Worm (Caenorhabditis elegans): ENCODE measurements around the gene rad-23.
A peak's percentile ranks its signal among the peaks of the same experiment; 100 is the strongest.

Gene rad-23

ce11 chrII:11635745-11636161 is 16.8 kb downstream of the rad-23 start (continued):
- 0 out of 2 replicates have a peak, but pooled peaks have one; percentile 6 for TF ChIP-seq ceh-20 (GFP tag; IDR thresholded peaks at IDR 0.05)
- TF ChIP-seq nhr-102 (tag; optimal IDR thresholded peaks at IDR 0.05), result peak; percentile 51
- no peak for TF ChIP-seq lin-39 (tag; optimal IDR thresholded peaks at IDR 0.05)
- TF ChIP-seq lsy-2 (tag; optimal IDR thresholded peaks at IDR 0.05), result peak; percentile 82 to 83
- TF ChIP-seq daf-16 (GFP tag; optimal IDR thresholded peaks at IDR 0.05), result peak in 1 of 2 experiments; percentile 48
- peak; percentile 76 for TF ChIP-seq daf-16 (tag; optimal IDR thresholded peaks at IDR 0.05)
- no peak for TF ChIP-seq ztf-11 (tag; optimal IDR thresholded peaks at IDR 0.05)
- peak; percentile 45; the same call in 1 of the 2 replicates for TF ChIP-seq lin-38 (GFP tag; IDR thresholded peaks at IDR 0.05)
- TF ChIP-seq snpc-4 (tag; optimal IDR thresholded peaks at IDR 0.05), result no peak
- TF ChIP-seq attf-4 (tag; optimal IDR thresholded peaks at IDR 0.05), result no peak
- TF ChIP-seq Y75B8A.6 (GFP tag; IDR thresholded peaks at IDR 0.05), result 0 out of 2 replicates have a peak, but pooled peaks have one; percentile 64
- TF ChIP-seq hmg-1.1 (GFP tag; IDR thresholded peaks at IDR 0.05), result peak; percentile 72
- peak; percentile 9 for TF ChIP-seq nhr-237 (tag; optimal IDR thresholded peaks at IDR 0.05)
- no peak for TF ChIP-seq daf-19 (GFP tag; conservative IDR thresholded peaks at IDR 0.05)
- TF ChIP-seq spr-3 (GFP tag; optimal IDR thresholded peaks at IDR 0.05), result no peak
- TF ChIP-seq nhr-28 (tag; optimal IDR thresholded peaks at IDR 0.05), result peak; percentile 83
- TF ChIP-seq madf-5 (GFP tag; IDR thresholded peaks at IDR 0.05), result no peak
- TF ChIP-seq F49E8.2 (tag; optimal IDR thresholded peaks at IDR 0.05; ENCODE audit: borderline replicate concordance), result no peak
- TF ChIP-seq nhr-42 (GFP tag; IDR thresholded peaks at IDR 0.05), result no peak
- TF ChIP-seq T20F7.1 (GFP tag; optimal IDR thresholded peaks at IDR 0.05), result no peak
- peak; percentile 32 for TF ChIP-seq dpl-1 (GFP tag; optimal IDR thresholded peaks at IDR 0.05)
- no peak for TF ChIP-seq ceh-62 (tag; optimal IDR thresholded peaks at IDR 0.05)
- no peak for TF ChIP-seq ceh-32 (tag; optimal IDR thresholded peaks at IDR 0.05; ENCODE audit: poor library complexity)
- no peak for TF ChIP-seq daf-8 (GFP tag; IDR thresholded peaks at IDR 0.05)
- peak; percentile 74; the same call in 1 of the 2 replicates for TF ChIP-seq pha-4 (GFP tag; IDR thresholded peaks at IDR 0.05)
- TF ChIP-seq pha-4 (tag; optimal IDR thresholded peaks at IDR 0.05), result peak; percentile 97
- peak; percentile 71; the same call in 1 of the 2 replicates for TF ChIP-seq egl-43 (GFP tag; IDR thresholded peaks at IDR 0.05)
- TF ChIP-seq unc-39 (tag; optimal IDR thresholded peaks at IDR 0.05), result no peak
- TF ChIP-seq daf-12 (tag; optimal IDR thresholded peaks at IDR 0.05), result no peak
- TF ChIP-seq ceh-82 (tag; optimal IDR thresholded peaks at IDR 0.05), result no peak
- peak; percentile 88 for TF ChIP-seq ama-1 (optimal IDR thresholded peaks at IDR 0.05)
- no peak for TF ChIP-seq unc-130 (GFP tag; optimal IDR thresholded peaks at IDR 0.05)
- TF ChIP-seq nhr-76 (tag; optimal IDR thresholded peaks at IDR 0.05), result no peak
- no peak for TF ChIP-seq sdz-12 (GFP tag; optimal IDR thresholded peaks at IDR 0.05)
- TF ChIP-seq lin-29 (GFP tag; IDR thresholded peaks at IDR 0.05), result no peak
- no peak for TF ChIP-seq Y105C5A.15 (GFP tag; IDR thresholded peaks at IDR 0.05)
- peak in 1 of 2 experiments; percentile 100 for TF ChIP-seq unc-62 (GFP tag; optimal IDR thresholded peaks at IDR 0.05 in 1 of 2)
- TF ChIP-seq unc-62 (tag; optimal IDR thresholded peaks at IDR 0.05), result no peak
- TF ChIP-seq Y5F2A.4 (GFP tag; optimal IDR thresholded peaks at IDR 0.05), result no peak
- no peak for TF ChIP-seq zip-2 (tag; optimal IDR thresholded peaks at IDR 0.05)
- TF ChIP-seq nhr-111 (GFP tag; optimal IDR thresholded peaks at IDR 0.05), result no peak
- no peak for TF ChIP-seq gei-8 (GFP tag; optimal IDR thresholded peaks at IDR 0.05)
- TF ChIP-seq spr-1 (tag; optimal IDR thresholded peaks at IDR 0.05), result peak; percentile 49
- peak; percentile 16 to 92 for TF ChIP-seq mdl-1 (tag; optimal IDR thresholded peaks at IDR 0.05)
- no peak for TF ChIP-seq R02D3.7 (tag; optimal IDR thresholded peaks at IDR 0.05)
- TF ChIP-seq F10B5.3 (tag; optimal IDR thresholded peaks at IDR 0.05), result no peak
- TF ChIP-seq nhr-11 (tag; optimal IDR thresholded peaks at IDR 0.05), result peak; percentile 86
- TF ChIP-seq fos-1 (tag; optimal IDR thresholded peaks at IDR 0.05), result peak; percentile 64
- TF ChIP-seq dve-1 (tag; optimal IDR thresholded peaks at IDR 0.05; ENCODE audit: insufficient read depth), result peak; percentile 89
- no peak for TF ChIP-seq ceh-44 (GFP tag; IDR thresholded peaks at IDR 0.05)
- TF ChIP-seq egl-27 (tag; optimal IDR thresholded peaks at IDR 0.05), result no peak
- TF ChIP-seq php-3 (GFP tag; IDR thresholded peaks at IDR 0.05), result 0 out of 2 replicates have a peak, but pooled peaks have one; percentile 45
- TF ChIP-seq snpc-1.2 (GFP tag; IDR thresholded peaks at IDR 0.05), result 0 out of 2 replicates have a peak, but pooled peaks have one; percentile 28

Measured in whole organism, L4 larva.